Worm (Caenorhabditis elegans) whole organism, L4 larva: ENCODE data around the gene ncx-3.
A peak's percentile ranks its signal among the peaks of the same experiment; 100 is the strongest.

Source experiments
- D1046.2 ChIP-seq: fragments of 200-800 bp; sonication (Bioruptor generic); IDR thresholded peaks from 2 replicates; pipeline ENCODE4 v1.3.6; 2022; ENCODE audit warnings: missing genetic modification characterization, missing compliant biosample characterization
- F37D6.2 ChIP-seq: sonication (generic microtip); optimal IDR thresholded peaks from 2 replicates; lab custom pipeline; 2016; ENCODE audit warnings: mild to moderate bottlenecking, missing genetic modification characterization, missing compliant biosample characterization
- T20F7.1 ChIP-seq: fragments of 200-800 bp; sonication (Bioruptor generic); optimal IDR thresholded peaks from 2 replicates; lab custom pipeline; 2018; ENCODE audit warnings: mild to moderate bottlenecking, missing genetic modification characterization, missing compliant biosample characterization
- Y48G9A.11 ChIP-seq: fragments of 200-800 bp; sonication (Bioruptor generic); IDR thresholded peaks from 2 replicates; pipeline ENCODE4 v1.3.6; 2022; ENCODE audit warnings: missing genetic modification reagents, missing genetic modification characterization, missing compliant biosample characterization
- Y5F2A.4 ChIP-seq: fragments of 200-800 bp; sonication (Bioruptor generic); optimal IDR thresholded peaks from 2 replicates; lab custom pipeline; 2018; ENCODE audit warnings: mild to moderate bottlenecking, missing genetic modification characterization, missing compliant biosample characterization
- aha-1 ChIP-seq: fragments of 150-350 bp; peaks from one replicate; lab custom pipeline; 2014; ENCODE audit warnings: missing biosample characterization, missing genetic modification characterization
- ceh-20 ChIP-seq: fragments of 200-800 bp; sonication (Bioruptor generic); IDR thresholded peaks from 2 replicates; pipeline ENCODE4 v1.3.6; 2022; ENCODE audit warnings: missing genetic modification reagents, missing genetic modification characterization, missing compliant biosample characterization
- ceh-44 ChIP-seq: fragments of 200-800 bp; sonication (Bioruptor generic); IDR thresholded peaks from 2 replicates; pipeline ENCODE4 v1.3.6; 2022; ENCODE audit warnings: missing genetic modification reagents, missing genetic modification characterization, missing compliant biosample characterization
- ceh-82 ChIP-seq: sonication (generic microtip); optimal IDR thresholded peaks from 2 replicates; lab custom pipeline; 2017; ENCODE audit warnings: missing biosample characterization, missing genetic modification characterization
- ctbp-1 ChIP-seq: fragments of 200-800 bp; sonication (Bioruptor generic); IDR thresholded peaks from 2 replicates; pipeline ENCODE4 v1.3.6; 2022; ENCODE audit warnings: missing genetic modification reagents, missing genetic modification characterization, missing compliant biosample characterization
- daf-12 ChIP-seq: fragments of 150-350 bp; optimal IDR thresholded peaks from 2 replicates; lab custom pipeline; 2014; ENCODE audit warnings: missing biosample characterization, missing genetic modification reagents, missing genetic modification characterization
- dmd-8 ChIP-seq: fragments of 200-800 bp; sonication (Bioruptor generic); IDR thresholded peaks from 2 replicates; pipeline ENCODE4 v1.3.6; 2022; ENCODE audit warnings: missing genetic modification characterization, missing compliant biosample characterization
- dmd-9 ChIP-seq: fragments of 200-800 bp; sonication (Bioruptor generic); IDR thresholded peaks from 2 replicates; pipeline ENCODE4 v1.3.6; 2022; ENCODE audit warnings: missing genetic modification reagents, missing genetic modification characterization, missing compliant biosample characterization
- dve-1 ChIP-seq: sonication (generic microtip); optimal IDR thresholded peaks from 2 replicates; lab custom pipeline; 2017; ENCODE audit warnings: antibody characterized with exemption, mild to moderate bottlenecking, missing genetic modification characterization, missing compliant biosample characterization; ENCODE audit not compliant: insufficient read depth
- egl-43 ChIP-seq: fragments of 200-800 bp; sonication (Bioruptor generic); IDR thresholded peaks from 2 replicates; pipeline ENCODE4 v1.3.6; 2022; ENCODE audit warnings: missing genetic modification reagents, missing genetic modification characterization, missing compliant biosample characterization
- hlh-11 ChIP-seq: fragments of 200-800 bp; sonication (Bioruptor generic); optimal IDR thresholded peaks from 2 replicates; lab custom pipeline; 2018; ENCODE audit warnings: mild to moderate bottlenecking, missing genetic modification characterization, missing compliant biosample characterization
- lim-7 ChIP-seq: fragments of 200-800 bp; sonication (Bioruptor generic); IDR thresholded peaks from 2 replicates; pipeline ENCODE4 v1.3.6; 2022; ENCODE audit warnings: missing genetic modification characterization, missing compliant biosample characterization
- lin-13 ChIP-seq: fragments of 150-350 bp; optimal IDR thresholded peaks from 2 replicates; lab custom pipeline; 2014; ENCODE audit warnings: missing biosample characterization, missing genetic modification reagents, missing genetic modification characterization
- lin-39 ChIP-seq: fragments of 150-350 bp; optimal IDR thresholded peaks from 2 replicates; lab custom pipeline; 2014; ENCODE audit warnings: missing biosample characterization, missing genetic modification reagents, missing genetic modification characterization
- lsy-2 ChIP-seq, 2 experiments: fragments of 150-350 bp in 1 of 2; sonication (generic microtip) in 1 of 2; optimal IDR thresholded peaks; 2 replicates each; lab custom pipeline; 2014 to 2017; ENCODE audit warnings: missing biosample characterization in 2 of 2, missing genetic modification characterization in 2 of 2
- mdt-29 ChIP-seq: fragments of 200-800 bp; sonication (Bioruptor generic); IDR thresholded peaks from 2 replicates; pipeline ENCODE4 v1.3.6; 2022; ENCODE audit warnings: missing genetic modification reagents, missing genetic modification characterization, missing compliant biosample characterization
- nhr-111 ChIP-seq: fragments of 200-800 bp; sonication (Bioruptor generic); optimal IDR thresholded peaks from 2 replicates; lab custom pipeline; 2018; ENCODE audit warnings: mild to moderate bottlenecking, missing genetic modification characterization, missing compliant biosample characterization
- nhr-25 ChIP-seq: sonication (generic microtip); optimal IDR thresholded peaks from 2 replicates; lab custom pipeline; 2017; ENCODE audit warnings: missing genetic modification characterization, mild to moderate bottlenecking, missing compliant biosample characterization, antibody characterized with exemption, moderate library complexity, borderline replicate concordance; ENCODE audit not compliant: insufficient read depth
- nhr-28 ChIP-seq: fragments of 150-350 bp; optimal IDR thresholded peaks from 2 replicates; lab custom pipeline; 2014; ENCODE audit warnings: missing biosample characterization, missing genetic modification characterization
- nhr-6 ChIP-seq: fragments of 150-350 bp; optimal IDR thresholded peaks from 2 replicates; lab custom pipeline; 2014; ENCODE audit warnings: missing biosample characterization, missing genetic modification characterization
- php-3 ChIP-seq: fragments of 200-800 bp; sonication (Bioruptor generic); IDR thresholded peaks from 2 replicates; pipeline ENCODE4 v1.3.6; 2022; ENCODE audit warnings: missing genetic modification reagents, missing genetic modification characterization, missing compliant biosample characterization
- pqm-1 ChIP-seq: sonication (generic microtip); optimal IDR thresholded peaks from 2 replicates; lab custom pipeline; 2017; ENCODE audit warnings: missing biosample characterization, missing genetic modification characterization
- snpc-1.2 ChIP-seq: fragments of 200-800 bp; sonication (Bioruptor generic); IDR thresholded peaks from 2 replicates; pipeline ENCODE4 v1.3.6; 2022; ENCODE audit warnings: missing genetic modification reagents, missing genetic modification characterization, missing compliant biosample characterization
- spr-3 ChIP-seq: fragments of 200-800 bp; sonication (Bioruptor generic); optimal IDR thresholded peaks from 2 replicates; lab custom pipeline; 2018; ENCODE audit warnings: mild to moderate bottlenecking, missing genetic modification characterization, missing compliant biosample characterization
- tra-1 ChIP-seq: fragments of 200-800 bp; sonication (Bioruptor generic); IDR thresholded peaks from 2 replicates; pipeline ENCODE4 v1.3.6; 2022; ENCODE audit warnings: missing genetic modification reagents, missing genetic modification characterization, missing compliant biosample characterization
- unc-39 ChIP-seq: sonication (generic microtip); optimal IDR thresholded peaks from 2 replicates; lab custom pipeline; 2017; ENCODE audit warnings: missing biosample characterization, missing genetic modification characterization
- unc-62 ChIP-seq, 3 experiments: fragments of 150-350 bp in 1 of 3; sonication (generic microtip); optimal IDR thresholded peaks in 2 of 3; peaks in 1 of 3; 1 replicate in 1 of 3; 2 replicates in 2 of 3; lab custom pipeline; 2014 to 2017; ENCODE audit warnings: missing biosample characterization in 3 of 3, missing genetic modification characterization in 3 of 3, missing genetic modification reagents in 3 of 3, missing genotype in 1 of 3
- zip-11 ChIP-seq: fragments of 200-800 bp; sonication (Bioruptor generic); IDR thresholded peaks from 2 replicates; pipeline ENCODE4 v1.3.6; 2022; ENCODE audit warnings: missing genetic modification characterization, missing compliant biosample characterization
- zip-2 ChIP-seq: fragments of 150-350 bp; optimal IDR thresholded peaks from 2 replicates; lab custom pipeline; 2014; ENCODE audit warnings: missing biosample characterization, missing genetic modification characterization
- ztf-11 ChIP-seq: fragments of 150-350 bp; optimal IDR thresholded peaks from 2 replicates; lab custom pipeline; 2014; ENCODE audit warnings: missing biosample characterization, missing genetic modification characterization

ncx-3 gene

ce11 chrIV:10705176-10705575, 11.3 kb upstream of the ncx-3 start, which contains the start of gene R102.10:
TSS of gene R102.10 (plus strand) at chrIV:10705476.
- TF ChIP-seq zip-11 (no peak), dmd-8 (GFP tag; lab: Robert Waterston, UW) (no peak), dmd-9 (GFP tag; lab: Robert Waterston, UW) (no peak), ceh-82 (tag; lab: Kevin White, UChicago) (no peak), hlh-11 (tag; lab: Kevin White, UChicago) (no peak), ctbp-1 (GFP tag; lab: Robert Waterston, UW) (no peak), php-3 (GFP tag; lab: Robert Waterston, UW) (no peak), dve-1 (tag; lab: Kevin White, UChicago) (no peak), lsy-2 (tag; optimal IDR thresholded peaks at IDR 0.05; lab: Kevin White, UChicago) (no peak), lin-39 (tag; lab: Kevin White, UChicago) (no peak), snpc-1.2 (GFP tag; lab: Robert Waterston, UW) (no peak), zip-2 (tag; lab: Kevin White, UChicago) (no peak), lim-7 (GFP tag; lab: Robert Waterston, UW) (no peak), F37D6.2 (no peak), unc-39 (no peak), ceh-20 (GFP tag; lab: Robert Waterston, UW) (no peak), egl-43 (no peak)

ce11 chrIV:10706090-10706489, 10.4 kb upstream of the ncx-3 start, which contains the start of gene R102.6:
TSS of gene R102.6 (minus strand) at chrIV:10706190.
- TF ChIP-seq tra-1 (GFP tag; lab: Robert Waterston, UW) = no peak
- TF ChIP-seq pqm-1 (tag; lab: Kevin White, UChicago) = no peak
- no peak for TF ChIP-seq nhr-6 (tag; lab: Kevin White, UChicago)
- no peak for TF ChIP-seq D1046.2 (GFP tag; lab: Robert Waterston, UW)
- no peak for TF ChIP-seq ztf-11 (tag; lab: Kevin White, UChicago)
- TF ChIP-seq dve-1 (tag; lab: Kevin White, UChicago) = no peak
- TF ChIP-seq nhr-111 (GFP tag; lab: Kevin White, UChicago) = no peak
- no peak for TF ChIP-seq T20F7.1 (GFP tag; lab: Kevin White, UChicago)
- no peak for TF ChIP-seq spr-3 (GFP tag; lab: Kevin White, UChicago)
- TF ChIP-seq zip-2 (tag; lab: Kevin White, UChicago) = no peak
- no peak for TF ChIP-seq ceh-44 (GFP tag; lab: Robert Waterston, UW)
- no peak for TF ChIP-seq lin-39 (tag; lab: Kevin White, UChicago)
- TF ChIP-seq F37D6.2 = no peak
- no peak for TF ChIP-seq Y48G9A.11
- no peak for TF ChIP-seq nhr-28 (tag; lab: Kevin White, UChicago)
- no peak for TF ChIP-seq Y5F2A.4 (GFP tag; lab: Kevin White, UChicago)
- no peak for TF ChIP-seq mdt-29 (GFP tag; lab: Robert Waterston, UW)

DNA sequence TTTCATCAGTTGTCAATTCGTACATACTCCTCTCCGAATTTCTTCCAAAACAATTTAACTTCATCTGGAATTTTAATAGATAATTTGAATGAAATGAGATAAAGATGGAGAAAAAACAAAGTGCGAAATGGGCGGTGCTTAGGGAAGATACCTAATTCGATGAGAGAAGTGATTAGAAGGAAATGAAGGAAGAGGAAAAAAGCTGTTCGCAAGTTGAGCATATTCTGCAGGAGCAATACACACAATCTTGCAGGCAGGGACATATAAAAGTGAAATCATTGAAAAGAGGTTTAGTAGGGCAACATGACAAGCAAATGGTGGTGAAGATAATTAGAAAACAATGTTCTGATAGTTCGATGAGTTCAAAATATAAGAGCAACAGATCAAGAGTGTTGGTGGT, 4.7 kb upstream of the ncx-3 start, which contains the start of gene glb-21:
glb-21 (minus strand) TSS at position 66 of the 400 bp plus-strand sequence.
- TF ChIP-seq ctbp-1 (GFP tag; lab: Robert Waterston, UW) = no peak
- no peak for TF ChIP-seq lin-39 (tag; lab: Kevin White, UChicago)
- no peak for TF ChIP-seq daf-12
- no peak for TF ChIP-seq lim-7 (GFP tag; lab: Robert Waterston, UW)
- no peak for TF ChIP-seq lin-13 (GFP tag; lab: Kevin White, UChicago)
- TF ChIP-seq snpc-1.2 (GFP tag; lab: Robert Waterston, UW) = no peak
- TF ChIP-seq nhr-25 (tag; lab: Kevin White, UChicago) = no peak
- peak in 1 of 2 experiments; percentile 10 for TF ChIP-seq unc-62 (GFP tag; optimal IDR thresholded peaks at IDR 0.05 in 1 of 2; lab: Kevin White, UChicago)
- TF ChIP-seq unc-62 (tag; optimal IDR thresholded peaks at IDR 0.05; lab: Kevin White, UChicago) = no peak
- TF ChIP-seq aha-1 = peak; percentile 60
- no peak for TF ChIP-seq zip-11
